Worm (Caenorhabditis elegans): Measurements from ENCODE around the gene Y73F4A.2.

- no peak for TF ChIP-seq dao-5 (tag; optimal IDR thresholded peaks at IDR 0.05)
- no peak for TF ChIP-seq him-1 (tag; optimal IDR thresholded peaks at IDR 0.05)
These were observed 8.8 kb downstream of the Y73F4A.2 start, which contains the start of gene C53D6.10 for ce11 chrIV:9034340-9034739.

Data from whole organism, L4/young adult.